Fruit fly (Drosophila melanogaster) whole organism, embryonic: ENCODE results near the gene zyd.
A peak's percentile ranks its signal among the peaks of the same experiment; 100 is the strongest.

Experiments
- CG10654 ChIP-seq: fragments of 200-800 bp; sonication (Bioruptor generic); optimal IDR thresholded peaks from 2 replicates; lab custom pipeline; 2016; ENCODE audit warnings: missing biosample characterization, missing genetic modification characterization
- CG10959 ChIP-seq: fragments of 200-800 bp; sonication (Bioruptor generic); IDR thresholded peaks from 2 replicates; pipeline ENCODE4 v1.3.6; 2022; ENCODE audit warnings: missing biosample characterization, missing genetic modification characterization
- CG11723 ChIP-seq: fragments of 200-800 bp; sonication (Bioruptor generic); optimal IDR thresholded peaks from 2 replicates; lab custom pipeline; 2017; ENCODE audit warnings: missing biosample characterization, mild to moderate bottlenecking, missing genetic modification characterization
- CG12659 ChIP-seq: fragments of 200-800 bp; sonication (Bioruptor generic); optimal IDR thresholded peaks from 3 replicates; lab custom pipeline; 2017; ENCODE audit warnings: mild to moderate bottlenecking, missing biosample characterization, missing genetic modification reagents, missing genetic modification characterization
- CG13894 ChIP-seq: fragments of 200-800 bp; sonication (Bioruptor generic); optimal IDR thresholded peaks from 3 replicates; lab custom pipeline; 2018; ENCODE audit warnings: missing biosample characterization, mild to moderate bottlenecking, missing genetic modification characterization, moderate library complexity
- CG15269 ChIP-seq: fragments of 200-800 bp; sonication (Bioruptor generic); optimal IDR thresholded peaks from 2 replicates; lab custom pipeline; 2018; ENCODE audit warnings: missing biosample characterization, mild to moderate bottlenecking, missing genetic modification characterization, moderate library complexity
- CG1603 ChIP-seq: fragments of 200-800 bp; sonication (Bioruptor generic); optimal IDR thresholded peaks from 2 replicates; lab custom pipeline; 2019; ENCODE audit warnings: missing biosample characterization, mild to moderate bottlenecking, missing genetic modification characterization, moderate library complexity
- CG16813 ChIP-seq: fragments of 200-800 bp; sonication (Bioruptor generic); IDR thresholded peaks from 3 replicates; pipeline ENCODE4 v1.3.6; 2022; ENCODE audit warnings: missing biosample characterization, missing genetic modification characterization; ENCODE audit not compliant: partially characterized antibody
- CG17359 ChIP-seq: fragments of 200-800 bp; sonication (Bioruptor generic); optimal IDR thresholded peaks from 3 replicates; lab custom pipeline; 2018; ENCODE audit warnings: missing biosample characterization, mild to moderate bottlenecking, missing genetic modification characterization, moderate library complexity
- CG17361 ChIP-seq: fragments of 200-800 bp; sonication (Bioruptor generic); IDR thresholded peaks from 3 replicates; pipeline ENCODE4 v1.3.6; 2022; ENCODE audit warnings: missing biosample characterization, missing genetic modification characterization
- CG17802 ChIP-seq: fragments of 200-800 bp; sonication (Bioruptor generic); optimal IDR thresholded peaks from 2 replicates; lab custom pipeline; 2018; ENCODE audit warnings: missing biosample characterization, mild to moderate bottlenecking, missing genetic modification characterization, moderate library complexity
- CG1792 ChIP-seq: fragments of 200-800 bp; sonication (Bioruptor generic); optimal IDR thresholded peaks from 2 replicates; lab custom pipeline; 2016; ENCODE audit warnings: missing biosample characterization, missing genetic modification characterization
- CG18011 ChIP-seq: fragments of 200-800 bp; sonication (Bioruptor generic); optimal IDR thresholded peaks from 2 replicates; lab custom pipeline; 2017; ENCODE audit warnings: missing biosample characterization, missing genetic modification characterization, mild to moderate bottlenecking, moderate library complexity, missing genotype
- CG2202 ChIP-seq: fragments of 200-800 bp; sonication (Bioruptor generic); optimal IDR thresholded peaks from 2 replicates; lab custom pipeline; 2018; ENCODE audit warnings: missing biosample characterization, mild to moderate bottlenecking, missing genetic modification characterization
- CG32772 ChIP-seq: fragments of 200-800 bp; sonication (Bioruptor generic); IDR thresholded peaks from 2 replicates; pipeline ENCODE4 v1.3.6; 2022; ENCODE audit warnings: missing biosample characterization, missing genetic modification characterization
- CG5180 ChIP-seq: fragments of 200-800 bp; sonication (Bioruptor generic); optimal IDR thresholded peaks from 3 replicates; lab custom pipeline; 2017; ENCODE audit warnings: missing biosample characterization, missing genetic modification characterization, mild to moderate bottlenecking, moderate library complexity, missing genetic modification reagents
- CG5953 ChIP-seq: fragments of 200-800 bp; sonication (Bioruptor generic); IDR thresholded peaks from 2 replicates; pipeline ENCODE4 v1.3.6; 2022; ENCODE audit warnings: missing biosample characterization, missing genetic modification characterization
- CG8478 ChIP-seq: fragments of >200 bp; optimal IDR thresholded peaks from 2 replicates; lab custom pipeline; 2018
- CG9727 ChIP-seq: fragments of 200-800 bp; sonication (Bioruptor generic); optimal IDR thresholded peaks from 3 replicates; lab custom pipeline; 2017; ENCODE audit warnings: missing biosample characterization, mild to moderate bottlenecking, missing genetic modification characterization
- CrebB ChIP-seq: fragments of 200-800 bp; sonication (Bioruptor generic); optimal IDR thresholded peaks from 3 replicates; lab custom pipeline; 2018; ENCODE audit warnings: missing biosample characterization, mild to moderate bottlenecking, missing genetic modification characterization
- Dad ChIP-seq: fragments of 200-800 bp; sonication (Bioruptor generic); optimal IDR thresholded peaks from 3 replicates; lab custom pipeline; 2016; ENCODE audit warnings: missing biosample characterization, missing genetic modification characterization
- Dp ChIP-seq: fragments of 200-800 bp; sonication (Bioruptor generic); optimal IDR thresholded peaks from 2 replicates; lab custom pipeline; 2018; ENCODE audit warnings: missing biosample characterization, mild to moderate bottlenecking, missing genetic modification characterization, moderate library complexity
- Ets65A ChIP-seq: fragments of 200-800 bp; sonication (Bioruptor generic); peaks from one replicate; lab custom pipeline; 2016; ENCODE audit warnings: missing biosample characterization, missing genetic modification characterization
- HLH4C ChIP-seq: fragments of 200-800 bp; sonication (Bioruptor generic); IDR thresholded peaks from 3 replicates; pipeline ENCODE4 v1.3.6; 2022; ENCODE audit warnings: missing biosample characterization, missing genetic modification characterization; ENCODE audit not compliant: partially characterized antibody
- Ravus ChIP-seq: fragments of 200-800 bp; sonication (Bioruptor generic); IDR thresholded peaks from 2 replicates; pipeline ENCODE4 v1.3.6; 2022; ENCODE audit warnings: missing biosample characterization, missing genetic modification characterization
- Six4 ChIP-seq: fragments of 200-800 bp; sonication (Bioruptor generic); optimal IDR thresholded peaks from 2 replicates; lab custom pipeline; 2016; ENCODE audit warnings: missing biosample characterization, missing genetic modification characterization
- Sox100B ChIP-seq: fragments of 200-800 bp; sonication (Bioruptor generic); optimal IDR thresholded peaks from 3 replicates; lab custom pipeline; 2018; ENCODE audit warnings: missing biosample characterization, mild to moderate bottlenecking, missing genetic modification characterization
- TFAM ChIP-seq: fragments of 200-800 bp; sonication (Bioruptor generic); optimal IDR thresholded peaks from 2 replicates; lab custom pipeline; 2017; ENCODE audit warnings: missing biosample characterization, missing genetic modification characterization, inconsistent platforms
- Trl ChIP-seq, 3 experiments: fragments of >200 bp in 2 of 3; fragments of 200-800 bp in 1 of 3; sonication (Bioruptor generic) in 1 of 3; optimal IDR thresholded peaks; 2 replicates in 1 of 3; 3 replicates in 2 of 3; lab custom pipeline; 2016 to 2017; ENCODE audit warnings: missing biosample characterization in 1 of 3, missing genetic modification characterization in 1 of 3
- al ChIP-seq: fragments of 200-800 bp; sonication (Bioruptor generic); IDR thresholded peaks from 2 replicates; pipeline ENCODE4 v1.3.6; 2022; ENCODE audit warnings: missing biosample characterization, missing genetic modification characterization
- ase ChIP-seq: fragments of 200-800 bp; sonication (Bioruptor generic); IDR thresholded peaks from 3 replicates; pipeline ENCODE4 v1.3.6; 2022; ENCODE audit warnings: missing biosample characterization, missing genetic modification characterization
- bcd ChIP-seq: fragments of 200-800 bp; sonication (Bioruptor generic); optimal IDR thresholded peaks from 2 replicates; lab custom pipeline; 2017; ENCODE audit warnings: missing biosample characterization, mild to moderate bottlenecking, missing genetic modification characterization
- bigmax ChIP-seq: fragments of 200-800 bp; sonication (Bioruptor generic); optimal IDR thresholded peaks from 2 replicates; lab custom pipeline; 2018; ENCODE audit warnings: missing biosample characterization, mild to moderate bottlenecking, missing genetic modification characterization
- chinmo ChIP-seq: fragments of 200-800 bp; sonication (Bioruptor generic); IDR thresholded peaks from 4 replicates; pipeline ENCODE4 v1.3.6; 2022; ENCODE audit warnings: missing biosample characterization, missing genetic modification characterization; ENCODE audit not compliant: partially characterized antibody
- da ChIP-seq: fragments of 200-800 bp; sonication (Bioruptor generic); optimal IDR thresholded peaks from 2 replicates; lab custom pipeline; 2016; ENCODE audit warnings: missing biosample characterization, missing genetic modification characterization
- ewg ChIP-seq: fragments of 200-800 bp; sonication (Bioruptor generic); optimal IDR thresholded peaks from 3 replicates; lab custom pipeline; 2017; ENCODE audit warnings: mild to moderate bottlenecking, missing biosample characterization, missing genetic modification reagents, missing genetic modification characterization
- fru ChIP-seq: fragments of >200 bp; optimal IDR thresholded peaks from 2 replicates; lab custom pipeline; 2017
- grau ChIP-seq: fragments of 200-800 bp; optimal IDR thresholded peaks from 3 replicates; lab custom pipeline; 2019; ENCODE audit warnings: missing biosample characterization, mild to moderate bottlenecking, missing genetic modification characterization, moderate library complexity
- h ChIP-seq: fragments of >200 bp; optimal IDR thresholded peaks from 2 replicates; lab custom pipeline; 2017
- ken ChIP-seq: fragments of 200-800 bp; sonication (Bioruptor generic); IDR thresholded peaks from 3 replicates; pipeline ENCODE4 v1.3.6; 2022; ENCODE audit warnings: missing biosample characterization, missing genetic modification characterization
- lov ChIP-seq, 2 experiments: fragments of 200-800 bp in 1 of 2; fragments of >200 bp in 1 of 2; sonication (Bioruptor generic) in 1 of 2; IDR thresholded peaks in 1 of 2; optimal IDR thresholded peaks in 1 of 2; 2 replicates in 1 of 2; 3 replicates in 1 of 2; pipeline versions ENCODE4 v1.3.6 to Lab custom; 2017 to 2022; ENCODE audit warnings: missing biosample characterization in 1 of 2, missing genetic modification characterization in 1 of 2
- pnt ChIP-seq: fragments of 200-800 bp; sonication (Bioruptor generic); optimal IDR thresholded peaks from 3 replicates; lab custom pipeline; 2016; ENCODE audit warnings: missing biosample characterization, missing genetic modification characterization
- ro ChIP-seq: fragments of 200-800 bp; sonication (Bioruptor generic); IDR thresholded peaks from 2 replicates; pipeline ENCODE4 v1.3.6; 2022; ENCODE audit warnings: missing biosample characterization, missing genetic modification characterization
- run ChIP-seq: fragments of 200-800 bp; sonication (Bioruptor generic); optimal IDR thresholded peaks from 3 replicates; lab custom pipeline; 2018; ENCODE audit warnings: missing biosample characterization, mild to moderate bottlenecking, missing genetic modification characterization
- sens-2 ChIP-seq: fragments of 200-800 bp; sonication (Bioruptor generic); IDR thresholded peaks from 2 replicates; pipeline ENCODE4 v1.3.6; 2022; ENCODE audit warnings: missing biosample characterization, missing genetic modification characterization
- sima ChIP-seq: fragments of 200-800 bp; sonication (Bioruptor generic); optimal IDR thresholded peaks from 2 replicates; lab custom pipeline; 2016; ENCODE audit warnings: missing biosample characterization, missing genetic modification characterization
- sna ChIP-seq: fragments of 200-800 bp; sonication (Bioruptor generic); IDR thresholded peaks from 2 replicates; pipeline ENCODE4 v1.3.6; 2022; ENCODE audit warnings: missing biosample characterization, missing genetic modification characterization; ENCODE audit not compliant: partially characterized antibody
- stwl ChIP-seq: fragments of 200-800 bp; sonication (Bioruptor generic); optimal IDR thresholded peaks from 3 replicates; lab custom pipeline; 2018; ENCODE audit warnings: missing biosample characterization, mild to moderate bottlenecking, missing genetic modification characterization, moderate library complexity
- trem ChIP-seq: fragments of 200-800 bp; optimal IDR thresholded peaks from 3 replicates; lab custom pipeline; 2019; ENCODE audit warnings: missing biosample characterization, mild to moderate bottlenecking, missing genetic modification characterization, moderate library complexity
- trh ChIP-seq: fragments of 200-800 bp; sonication (Bioruptor generic); optimal IDR thresholded peaks from 2 replicates; lab custom pipeline; 2016; ENCODE audit warnings: missing biosample characterization, missing genetic modification characterization
- usp ChIP-seq: fragments of >200 bp; optimal IDR thresholded peaks from 2 replicates; lab custom pipeline; 2017; ENCODE audit warnings: missing biosample characterization, missing genetic modification characterization

The zyd gene

dm6 chrX:23082407-23082905 is 59.8 kb downstream of the zyd start, which contains the start of the genes CG17163 and CG17168 (continued):
- TF ChIP-seq Six4 (GFP tag; lab: Kevin White, UChicago) = no peak
- no peak for TF ChIP-seq Trl (optimal IDR thresholded peaks at IDR 0.05; lab: Kevin White, UChicago)
- no peak for TF ChIP-seq Trl (GFP tag; optimal IDR thresholded peaks at IDR 0.05; lab: Kevin White, UChicago)
- TF ChIP-seq al (GFP tag; lab: Robert Waterston, UW) = no peak
- no peak for TF ChIP-seq CG32772 (GFP tag; lab: Robert Waterston, UW)
- TF ChIP-seq usp = no peak
- TF ChIP-seq HLH4C (GFP tag; lab: Robert Waterston, UW) = peak; percentile 28; the same call in 2 of the 3 replicates
- TF ChIP-seq ro (GFP tag; lab: Robert Waterston, UW) = no peak
- no peak for TF ChIP-seq Ets65A (GFP tag; lab: Kevin White, UChicago)
- TF ChIP-seq lov (optimal IDR thresholded peaks at IDR 0.05; lab: Kevin White, UChicago) = no peak
- no peak for TF ChIP-seq lov (GFP tag; IDR thresholded peaks at IDR 0.05; lab: Robert Waterston, UW)
- no peak for TF ChIP-seq Ravus
- no peak for TF ChIP-seq ewg (GFP tag; lab: Kevin White, UChicago)
- no peak for TF ChIP-seq grau (tag; lab: Kevin White, UChicago)
- TF ChIP-seq CG12659 = peak; percentile 8
- TF ChIP-seq CG8478 (lab: Kevin White, UChicago) = no peak
- peak; percentile 6 for TF ChIP-seq trem (tag; lab: Kevin White, UChicago)
- peak; percentile 47; the same call in 2 of the 3 replicates for TF ChIP-seq CG16813 (GFP tag; lab: Robert Waterston, UW)
- no peak for TF ChIP-seq CG5953
- no peak for TF ChIP-seq sens-2 (GFP tag; lab: Robert Waterston, UW)
- TF ChIP-seq bigmax (GFP tag; lab: Kevin White, UChicago) = no peak
- no peak for TF ChIP-seq CG10959 (GFP tag; lab: Robert Waterston, UW)
- no peak for TF ChIP-seq CG18011 (GFP tag; lab: Kevin White, UChicago)
- TF ChIP-seq chinmo (GFP tag; lab: Robert Waterston, UW) = no peak
- TF ChIP-seq da (GFP tag; lab: Kevin White, UChicago) = no peak
- TF ChIP-seq CG9727 (GFP tag; lab: Kevin White, UChicago) = no peak
- no peak for TF ChIP-seq ase (GFP tag; lab: Robert Waterston, UW)
- no peak for TF ChIP-seq Sox100B (GFP tag; lab: Kevin White, UChicago)
- peak; percentile 12 for TF ChIP-seq stwl
- TF ChIP-seq CG5180 = no peak
- TF ChIP-seq CG17361 = no peak
- no peak for TF ChIP-seq CG13894
- TF ChIP-seq h = no peak
- TF ChIP-seq bcd (GFP tag; lab: Kevin White, UChicago) = no peak
- TF ChIP-seq CG1603 (tag; lab: Kevin White, UChicago) = no peak
- TF ChIP-seq CG10654 (GFP tag; lab: Kevin White, UChicago) = no peak
- no peak for TF ChIP-seq sna
- no peak for TF ChIP-seq trh
- TF ChIP-seq fru (lab: Kevin White, UChicago) = no peak
- TF ChIP-seq Dp (GFP tag; lab: Kevin White, UChicago) = peak; percentile 4
- no peak for TF ChIP-seq CG1792
- no peak for TF ChIP-seq TFAM (GFP tag; lab: Kevin White, UChicago)
- no peak for TF ChIP-seq CG15269 (tag; lab: Kevin White, UChicago)
- no peak for TF ChIP-seq Dad (GFP tag; lab: Kevin White, UChicago)
- TF ChIP-seq pnt (GFP tag; lab: Kevin White, UChicago) = no peak
- TF ChIP-seq CG17802 = no peak
- TF ChIP-seq CG17359 (tag; lab: Kevin White, UChicago) = no peak
- no peak for TF ChIP-seq run
- no peak for TF ChIP-seq CG2202 (tag; lab: Kevin White, UChicago)
- TF ChIP-seq ken (GFP tag; lab: Robert Waterston, UW) = no peak
- no peak for TF ChIP-seq CrebB (tag; lab: Kevin White, UChicago)
- no peak for TF ChIP-seq sima (GFP tag; lab: Kevin White, UChicago)
- TF ChIP-seq CG11723 (GFP tag; lab: Kevin White, UChicago) = no peak
